Fruit fly (Drosophila melanogaster): ENCODE measurements around the gene Tim17a1.

The Tim17a1 gene

dm6 chr3R:12350497-12350896 is 14.0 kb downstream of the Tim17a1 start, which contains the start of gene CG10038:
CG10038 (minus strand) TSS chr3R:12350644.
- TF ChIP-seq lz (GFP tag; optimal IDR thresholded peaks at IDR 0.05) = peak; percentile 27
- no peak for TF ChIP-seq CG6808 (GFP tag; optimal IDR thresholded peaks at IDR 0.05)
- no peak for TF ChIP-seq Ets21C (GFP tag; optimal IDR thresholded peaks at IDR 0.05)
- no peak for TF ChIP-seq achi (GFP tag; optimal IDR thresholded peaks at IDR 0.05)
- no peak for TF ChIP-seq CG11294 (GFP tag; IDR thresholded peaks at IDR 0.05)
- no peak for TF ChIP-seq CG6276 (GFP tag; optimal IDR thresholded peaks at IDR 0.05)
- TF ChIP-seq topi (GFP tag; optimal IDR thresholded peaks at IDR 0.05) = peak; percentile 20
- TF ChIP-seq CG32006 (GFP tag; optimal IDR thresholded peaks at IDR 0.05) = no peak
- peak; percentile 28 for TF ChIP-seq Met (GFP tag; optimal IDR thresholded peaks at IDR 0.05)
- TF ChIP-seq CG11902 (GFP tag; optimal IDR thresholded peaks at IDR 0.05) = no peak
- TF ChIP-seq CG8119 (GFP tag; IDR thresholded peaks at IDR 0.05) = no peak
- TF ChIP-seq Hr39 (GFP tag; optimal IDR thresholded peaks at IDR 0.05) = peak; percentile 21
- TF ChIP-seq CG1621 (tag; optimal IDR thresholded peaks at IDR 0.05) = no peak
- no peak for TF ChIP-seq Sox102F (GFP tag; optimal IDR thresholded peaks at IDR 0.05)
- TF ChIP-seq Hr38 (GFP tag; optimal IDR thresholded peaks at IDR 0.05) = no peak
- TF ChIP-seq cyc (GFP tag; optimal IDR thresholded peaks at IDR 0.05) = peak; percentile 36
- peak; percentile 86 for TF ChIP-seq svp (GFP tag)
- TF ChIP-seq acj6 (GFP tag; optimal IDR thresholded peaks at IDR 0.05) = peak; percentile 20
- peak; percentile 35 for TF ChIP-seq pdm3 (GFP tag; optimal IDR thresholded peaks at IDR 0.05)
- no peak for TF ChIP-seq CG11762 (GFP tag; optimal IDR thresholded peaks at IDR 0.05; ENCODE audit: insufficient read depth)
- TF ChIP-seq Smox (GFP tag; optimal IDR thresholded peaks at IDR 0.05) = no peak
- TF ChIP-seq CG8632 (GFP tag; optimal IDR thresholded peaks at IDR 0.05) = no peak
- TF ChIP-seq Sox15 (GFP tag; optimal IDR thresholded peaks at IDR 0.05) = no peak
- no peak for TF ChIP-seq Lpt (GFP tag; optimal IDR thresholded peaks at IDR 0.05)
- TF ChIP-seq CG10669 (GFP tag; optimal IDR thresholded peaks at IDR 0.05) = no peak
- no peak for TF ChIP-seq dac (GFP tag; optimal IDR thresholded peaks at IDR 0.05)
- TF ChIP-seq CG3032 (tag; optimal IDR thresholded peaks at IDR 0.05) = peak; percentile 12
- no peak for TF ChIP-seq Eip78C (GFP tag)
- TF ChIP-seq CG6792 (GFP tag; optimal IDR thresholded peaks at IDR 0.05) = peak; percentile 18
- TF ChIP-seq CG8319 (GFP tag; optimal IDR thresholded peaks at IDR 0.05) = no peak
- TF ChIP-seq spab (GFP tag; optimal IDR thresholded peaks at IDR 0.05) = no peak
- TF ChIP-seq vri (GFP tag; optimal IDR thresholded peaks at IDR 0.05) = no peak
- TF ChIP-seq ss (GFP tag; optimal IDR thresholded peaks at IDR 0.05) = no peak
- TF ChIP-seq CG31627 (GFP tag; optimal IDR thresholded peaks at IDR 0.05) = peak; percentile 24
- peak; percentile 45 for TF ChIP-seq esn (GFP tag; optimal IDR thresholded peaks at IDR 0.05)
- peak; percentile 14 for TF ChIP-seq CG3919 (GFP tag; optimal IDR thresholded peaks at IDR 0.05)
- no peak for TF ChIP-seq CG10631 (GFP tag; optimal IDR thresholded peaks at IDR 0.05)

dm6 chr3R:12347659-12348058 is 16.8 kb downstream of the Tim17a1 start:
- no peak for TF ChIP-seq net (GFP tag; optimal IDR thresholded peaks at IDR 0.05)
- TF ChIP-seq svp (GFP tag) = peak; percentile 28

- TF ChIP-seq svp (GFP tag) (peak; percentile 3), CG11762 (GFP tag; optimal IDR thresholded peaks at IDR 0.05; ENCODE audit: insufficient read depth) (no peak), Hr4 (GFP tag; optimal IDR thresholded peaks at IDR 0.05) (no peak)
Observed at dm6 chr3R:12345989-12346388, 18.5 kb downstream of the Tim17a1 start.

Data from whole organism, prepupa.